Fruit fly (Drosophila melanogaster): ENCODE results near the gene SF2.

Gene SF2

DNA sequence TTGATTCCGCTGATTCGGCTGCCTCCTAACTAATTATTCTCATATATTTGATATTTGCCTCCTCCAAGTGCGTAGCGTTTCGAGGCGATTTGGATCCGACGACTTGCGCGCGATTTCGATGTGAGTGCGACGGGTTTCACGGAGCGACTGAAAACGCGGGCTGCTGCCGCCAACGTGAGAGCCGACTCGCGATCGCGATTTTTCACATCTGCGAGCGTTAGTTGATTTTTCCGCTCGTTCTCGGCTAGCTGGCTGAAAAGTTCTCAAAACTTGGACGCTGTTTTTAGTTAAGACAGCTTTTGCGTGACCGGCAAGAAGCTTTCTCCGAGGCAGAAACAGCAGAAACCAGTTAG is 15.1 kb upstream of the SF2 start, which contains the start of gene CG10311 (continued):
- TF ChIP-seq lov (optimal IDR thresholded peaks at IDR 0.05) (no peak), lov (GFP tag; IDR thresholded peaks at IDR 0.05) (no peak), CG10543 (GFP tag; optimal IDR thresholded peaks at IDR 0.05) (peak; percentile 71), lab (GFP tag; optimal IDR thresholded peaks at IDR 0.05) (no peak), Dek (tag; optimal IDR thresholded peaks at IDR 0.05) (no peak), CG13894 (tag; optimal IDR thresholded peaks at IDR 0.05) (no peak), MBD-R2 (GFP tag; IDR thresholded peaks at IDR 0.05) (peak; percentile 16; the same call in 1 of the 2 replicates), Dbx (GFP tag; IDR thresholded peaks at IDR 0.05) (0 out of 3 replicates have a peak, but pooled peaks have one; percentile 30), stwl (tag; optimal IDR thresholded peaks at IDR 0.05) (no peak), al (GFP tag; IDR thresholded peaks at IDR 0.05) (no peak), slbo (GFP tag; IDR thresholded peaks at IDR 0.05) (peak; percentile 24; the same call in 1 of the 2 replicates), CG8290 (GFP tag; optimal IDR thresholded peaks at IDR 0.05) (no peak), CG8290 (tag; optimal IDR thresholded peaks at IDR 0.05) (peak in 1 of 2 experiments; percentile 50), unc-4 (GFP tag; IDR thresholded peaks at IDR 0.05; ENCODE audit: partially characterized antibody) (0 out of 2 replicates have a peak, but pooled peaks have one; percentile 24), CG2129 (GFP tag; IDR thresholded peaks at IDR 0.05; ENCODE audit: partially characterized antibody) (no peak), tup (GFP tag; optimal IDR thresholded peaks at IDR 0.05) (no peak), fd96Cb (tag; optimal IDR thresholded peaks at IDR 0.05) (no peak), CG8359 (GFP tag; optimal IDR thresholded peaks at IDR 0.05; ENCODE audit: borderline replicate concordance) (peak; percentile 99), Doc3 (GFP tag; IDR thresholded peaks at IDR 0.05; ENCODE audit: partially characterized antibody) (no peak), Meics (GFP tag; optimal IDR thresholded peaks at IDR 0.05) (peak; percentile 1), inv (GFP tag; IDR thresholded peaks at IDR 0.05; ENCODE audit: partially characterized antibody) (peak; percentile 28; the same call in 1 of the 2 replicates), CG9797 (GFP tag; optimal IDR thresholded peaks at IDR 0.05) (no peak), lilli (GFP tag; optimal IDR thresholded peaks at IDR 0.05) (no peak), CG32532 (GFP tag; IDR thresholded peaks at IDR 0.05) (peak; percentile 17; the same call in 1 of the 2 replicates), esg (GFP tag; conservative IDR thresholded peaks at IDR 0.05) (no peak), NFAT (GFP tag; IDR thresholded peaks at IDR 0.05) (peak; percentile 28; the same call in 1 of the 2 replicates), maf-S (GFP tag; optimal IDR thresholded peaks at IDR 0.05) (no peak), CG6791 (GFP tag; IDR thresholded peaks at IDR 0.05; ENCODE audit: partially characterized antibody) (no peak), CG13287 (GFP tag; IDR thresholded peaks at IDR 0.05; ENCODE audit: partially characterized antibody) (peak; percentile 55; the same call in 1 of the 2 replicates), Fer1 (GFP tag; optimal IDR thresholded peaks at IDR 0.05) (peak; percentile 36), CG8924 (tag; optimal IDR thresholded peaks at IDR 0.05) (no peak), so (GFP tag; IDR thresholded peaks at IDR 0.05) (0 out of 3 replicates have a peak, but pooled peaks have one; percentile 12), amos (GFP tag; IDR thresholded peaks at IDR 0.05; ENCODE audit: partially characterized antibody) (peak; percentile 46; the same call in 1 of the 2 replicates), cas (GFP tag; IDR thresholded peaks at IDR 0.05) (no peak), emc (GFP tag; optimal IDR thresholded peaks at IDR 0.05) (no peak), ftz-f1 (GFP tag; optimal IDR thresholded peaks at IDR 0.05) (peak; percentile 45), CG34376 (GFP tag; optimal IDR thresholded peaks at IDR 0.05) (peak; percentile 58), Trl (optimal IDR thresholded peaks at IDR 0.05) (peak in 1 of 2 experiments; percentile 46), Trl (GFP tag; optimal IDR thresholded peaks at IDR 0.05) (no peak), Xrp1 (GFP tag; IDR thresholded peaks at IDR 0.05) (0 out of 2 replicates have a peak, but pooled peaks have one; percentile 10), Rfx (GFP tag; IDR thresholded peaks at IDR 0.05) (peak; percentile 40; the same call in 1 of the 2 replicates), Atf6 (GFP tag; IDR thresholded peaks at IDR 0.05) (0 out of 2 replicates have a peak, but pooled peaks have one; percentile 18), sob (GFP tag; IDR thresholded peaks at IDR 0.05) (0 out of 2 replicates have a peak, but pooled peaks have one; percentile 32), Hr3 (GFP tag; optimal IDR thresholded peaks at IDR 0.05) (no peak), CG18476 (GFP tag; optimal IDR thresholded peaks at IDR 0.05) (no peak), Jarid2 (GFP tag; optimal IDR thresholded peaks at IDR 0.05) (peak; percentile 53), BtbVII (GFP tag; optimal IDR thresholded peaks at IDR 0.05) (no peak), disco-r (GFP tag; optimal IDR thresholded peaks at IDR 0.05) (no peak), Dip3 (GFP tag; optimal IDR thresholded peaks at IDR 0.05) (no peak), mirr (GFP tag; optimal IDR thresholded peaks at IDR 0.05) (peak; percentile 8), klu (GFP tag; IDR thresholded peaks at IDR 0.05) (no peak)
